Fruit fly (Drosophila melanogaster): Measurements from ENCODE around the gene VAChT.

The VAChT gene

dm6 chr3R:18658945-18659642, 46.2 kb upstream of the VAChT start, which contains the start of the genes CG31224 and CstF64 (continued):
- TF ChIP-seq CG4328 (GFP tag; optimal IDR thresholded peaks at IDR 0.05) (peak; percentile 68), CG13424 (tag; optimal IDR thresholded peaks at IDR 0.05) (peak; percentile 83), run (tag; optimal IDR thresholded peaks at IDR 0.05) (peak; percentile 53), CG9817 (tag; optimal IDR thresholded peaks at IDR 0.05) (peak; percentile 85), peb (GFP tag; IDR thresholded peaks at IDR 0.05) (peak; percentile 71), Poxn (GFP tag; IDR thresholded peaks at IDR 0.05) (no peak), cwo (GFP tag; optimal IDR thresholded peaks at IDR 0.05) (peak; percentile 55), CG14014 (GFP tag; IDR thresholded peaks at IDR 0.05) (peak; percentile 81), CG13287 (GFP tag; IDR thresholded peaks at IDR 0.05; ENCODE audit: partially characterized antibody) (no peak; the same call in none of the 2 replicates), CG4282 (GFP tag; optimal IDR thresholded peaks at IDR 0.05) (peak; percentile 84), Ets65A (GFP tag) (peak; percentile 99), CG17385 (GFP tag; optimal IDR thresholded peaks at IDR 0.05) (peak; percentile 98), dimm (GFP tag; IDR thresholded peaks at IDR 0.05) (peak; percentile 46; the same call in 1 of the 2 replicates), tna (GFP tag; IDR thresholded peaks at IDR 0.05; ENCODE audit: partially characterized antibody) (0 out of 2 replicates have a peak, but pooled peaks have one; percentile 33), Rx (GFP tag; IDR thresholded peaks at IDR 0.05) (peak; percentile 74), CG6683 (GFP tag; optimal IDR thresholded peaks at IDR 0.05) (peak; percentile 59), Abd-B (GFP tag; optimal IDR thresholded peaks at IDR 0.05) (peak; percentile 82), Ssrp (tag; optimal IDR thresholded peaks at IDR 0.05) (peak; percentile 80), HLH4C (GFP tag; IDR thresholded peaks at IDR 0.05; ENCODE audit: partially characterized antibody) (no peak), CG18619 (GFP tag; optimal IDR thresholded peaks at IDR 0.05) (peak; percentile 81), wor (GFP tag; IDR thresholded peaks at IDR 0.05) (peak; percentile 71), pfk (GFP tag; optimal IDR thresholded peaks at IDR 0.05) (no peak), Vsx1 (GFP tag; optimal IDR thresholded peaks at IDR 0.05) (peak; percentile 22), Meics (GFP tag; optimal IDR thresholded peaks at IDR 0.05) (peak; percentile 78), Sox100B (GFP tag; optimal IDR thresholded peaks at IDR 0.05) (no peak), oc (tag; optimal IDR thresholded peaks at IDR 0.05) (peak; percentile 67), CG10979 (tag; optimal IDR thresholded peaks at IDR 0.05) (peak; percentile 76), CG2712 (tag; optimal IDR thresholded peaks at IDR 0.05) (peak; percentile 86), CG6813 (GFP tag; optimal IDR thresholded peaks at IDR 0.05) (peak; percentile 11), CG1792 (GFP tag; optimal IDR thresholded peaks at IDR 0.05) (peak; percentile 83), Neu2 (GFP tag; optimal IDR thresholded peaks at IDR 0.05; ENCODE audit: borderline replicate concordance) (no peak), ATbp (GFP tag; optimal IDR thresholded peaks at IDR 0.05) (peak; percentile 35), Sox102F (GFP tag; optimal IDR thresholded peaks at IDR 0.05) (peak; percentile 84), trh (GFP tag; optimal IDR thresholded peaks at IDR 0.05) (peak; percentile 58), MESR4 (GFP tag; optimal IDR thresholded peaks at IDR 0.05) (peak; percentile 93), CG13123 (GFP tag; optimal IDR thresholded peaks at IDR 0.05) (peak; percentile 72), Med (GFP tag) (peak; percentile 98), tx (GFP tag; optimal IDR thresholded peaks at IDR 0.05) (peak; percentile 88), CG8388 (GFP tag; optimal IDR thresholded peaks at IDR 0.05) (peak; percentile 75), Hey (tag; optimal IDR thresholded peaks at IDR 0.05) (no peak), NC2α (GFP tag; optimal IDR thresholded peaks at IDR 0.05) (peak; percentile 69), ranshi (GFP tag; IDR thresholded peaks at IDR 0.05) (peak; percentile 84), H15 (GFP tag; IDR thresholded peaks at IDR 0.05) (peak; percentile 81), CG16779 (GFP tag; IDR thresholded peaks at IDR 0.05) (no peak), sens (GFP tag) (peak; percentile 98), Bdp1 (GFP tag; optimal IDR thresholded peaks at IDR 0.05) (peak; percentile 81), Myb (GFP tag; optimal IDR thresholded peaks at IDR 0.05) (peak; percentile 73), slbo (GFP tag; IDR thresholded peaks at IDR 0.05) (peak; percentile 94), CG4617 (GFP tag; optimal IDR thresholded peaks at IDR 0.05; ENCODE audit: borderline replicate concordance) (peak; percentile 90)

Measured in whole organism, embryonic.